Comparison of ENCODE assay signal across 1 fruit fly cellular context in genomic region chr2L:2585285-2585684, dm6.
TF ChIP-seq lines count a peak whose summit lies in the region.

Drp1 (minus strand) TSS chr2L:2585430.

TF ChIP-seq in whole organism, embryonic, 481 proteins besides CTCF, POLR2A, EP300 and RAD21 (continued from another document and continues in another):
- TF ChIP-seq MBD-R2 (GFP tag; IDR thresholded peaks at IDR 0.05; lab: Robert Waterston, UW) (peak; percentile 87), HLH4C (GFP tag; IDR thresholded peaks at IDR 0.05; lab: Robert Waterston, UW; ENCODE audit: partially characterized antibody) (peak; percentile 57), bab2 (GFP tag; optimal IDR thresholded peaks at IDR 0.05; lab: Kevin White, UChicago) (peak; percentile 63), ranshi (GFP tag; IDR thresholded peaks at IDR 0.05; lab: Robert Waterston, UW) (0 out of 2 replicates have a peak, but pooled peaks have one; percentile 49), D (optimal IDR thresholded peaks at IDR 0.05; lab: Kevin White, UChicago) (no peak), D (GFP tag; optimal IDR thresholded peaks at IDR 0.05; lab: Kevin White, UChicago) (no peak), CG4820 (GFP tag; optimal IDR thresholded peaks at IDR 0.05; lab: Kevin White, UChicago) (no peak), CG8290 (GFP tag; optimal IDR thresholded peaks at IDR 0.05; lab: Kevin White, UChicago) (peak; percentile 78), CG8290 (tag; optimal IDR thresholded peaks at IDR 0.05; lab: Kevin White, UChicago) (peak; percentile 54 to 89), sna (GFP tag; IDR thresholded peaks at IDR 0.05; lab: Robert Waterston, UW; ENCODE audit: partially characterized antibody) (peak; percentile 56; the same call in 1 of the 2 replicates), salm (tag; optimal IDR thresholded peaks at IDR 0.05; lab: Kevin White, UChicago) (no peak), Dip3 (GFP tag; optimal IDR thresholded peaks at IDR 0.05; lab: Kevin White, UChicago) (peak; percentile 63), CG4424 (GFP tag; optimal IDR thresholded peaks at IDR 0.05; lab: Kevin White, UChicago) (no peak), nom (GFP tag; optimal IDR thresholded peaks at IDR 0.05; lab: Kevin White, UChicago) (no peak), hkb (optimal IDR thresholded peaks at IDR 0.05; lab: Kevin White, UChicago) (peak; percentile 80), hkb (GFP tag; IDR thresholded peaks at IDR 0.05; lab: Robert Waterston, UW) (peak; percentile 31; the same call in 1 of the 2 replicates), CG32532 (GFP tag; IDR thresholded peaks at IDR 0.05; lab: Robert Waterston, UW) (peak; percentile 65), da (GFP tag; optimal IDR thresholded peaks at IDR 0.05; lab: Kevin White, UChicago) (peak; percentile 30), CG4328 (GFP tag; optimal IDR thresholded peaks at IDR 0.05; lab: Kevin White, UChicago) (no peak), cato (GFP tag; optimal IDR thresholded peaks at IDR 0.05; lab: Kevin White, UChicago; ENCODE audit: borderline replicate concordance) (no peak), Bdp1 (GFP tag; optimal IDR thresholded peaks at IDR 0.05; lab: Kevin White, UChicago) (peak; percentile 28), Nf-YB (GFP tag; optimal IDR thresholded peaks at IDR 0.05; lab: Kevin White, UChicago) (no peak), dati (GFP tag; IDR thresholded peaks at IDR 0.05; lab: Robert Waterston, UW) (0 out of 2 replicates have a peak, but pooled peaks have one; percentile 18), kah (GFP tag; optimal IDR thresholded peaks at IDR 0.05; lab: Kevin White, UChicago) (no peak), CG11247 (GFP tag; IDR thresholded peaks at IDR 0.05; lab: Robert Waterston, UW) (peak; percentile 74), CG9609 (GFP tag; optimal IDR thresholded peaks at IDR 0.05; lab: Kevin White, UChicago) (peak; percentile 63), pita (GFP tag; optimal IDR thresholded peaks at IDR 0.05; lab: Kevin White, UChicago) (no peak), Neu2 (GFP tag; optimal IDR thresholded peaks at IDR 0.05; lab: Kevin White, UChicago; ENCODE audit: borderline replicate concordance) (no peak), gcm2 (GFP tag; optimal IDR thresholded peaks at IDR 0.05; lab: Kevin White, UChicago) (no peak), btn (GFP tag; optimal IDR thresholded peaks at IDR 0.05; lab: Kevin White, UChicago) (no peak), CG9215 (GFP tag; IDR thresholded peaks at IDR 0.05; lab: Robert Waterston, UW) (no peak; the same call in 1 of the 2 replicates), CG12744 (GFP tag; optimal IDR thresholded peaks at IDR 0.05; lab: Kevin White, UChicago) (peak; percentile 43), CG34422 (GFP tag; IDR thresholded peaks at IDR 0.05; lab: Robert Waterston, UW) (peak; percentile 76), CG7987 (GFP tag; optimal IDR thresholded peaks at IDR 0.05; lab: Kevin White, UChicago) (peak; percentile 63), h (optimal IDR thresholded peaks at IDR 0.05; lab: Kevin White, UChicago) (no peak), CG4854 (GFP tag; optimal IDR thresholded peaks at IDR 0.05; lab: Kevin White, UChicago) (no peak), CrebB (tag; optimal IDR thresholded peaks at IDR 0.05; lab: Kevin White, UChicago) (no peak), vnd (GFP tag; IDR thresholded peaks at IDR 0.05; lab: Robert Waterston, UW; ENCODE audit: partially characterized antibody) (peak; percentile 56), CG6791 (GFP tag; IDR thresholded peaks at IDR 0.05; lab: Robert Waterston, UW; ENCODE audit: partially characterized antibody) (peak; percentile 80), crp (GFP tag; optimal IDR thresholded peaks at IDR 0.05; lab: Kevin White, UChicago) (peak in 1 of 2 experiments; percentile 71), Ets97D (GFP tag; optimal IDR thresholded peaks at IDR 0.05; lab: Kevin White, UChicago) (peak; percentile 87), CG4617 (GFP tag; optimal IDR thresholded peaks at IDR 0.05; lab: Kevin White, UChicago; ENCODE audit: borderline replicate concordance) (peak; percentile 65), onecut (GFP tag; IDR thresholded peaks at IDR 0.05; lab: Robert Waterston, UW) (peak; percentile 62), CG18011 (GFP tag; optimal IDR thresholded peaks at IDR 0.05; lab: Kevin White, UChicago) (peak; percentile 18), CG10959 (GFP tag; IDR thresholded peaks at IDR 0.05; lab: Robert Waterston, UW) (no peak), chn (GFP tag; optimal IDR thresholded peaks at IDR 0.05; lab: Kevin White, UChicago) (peak; percentile 53), sug (tag; optimal IDR thresholded peaks at IDR 0.05; lab: Kevin White, UChicago) (peak; percentile 41), nerfin-2 (GFP tag; IDR thresholded peaks at IDR 0.05; lab: Robert Waterston, UW; ENCODE audit: partially characterized antibody) (peak; percentile 64), Doc3 (GFP tag; IDR thresholded peaks at IDR 0.05; lab: Robert Waterston, UW; ENCODE audit: partially characterized antibody) (peak; percentile 39; the same call in 2 of the 3 replicates), CG1529 (GFP tag; optimal IDR thresholded peaks at IDR 0.05; lab: Kevin White, UChicago) (no peak), eyg (GFP tag; optimal IDR thresholded peaks at IDR 0.05; lab: Kevin White, UChicago) (no peak), tup (GFP tag; optimal IDR thresholded peaks at IDR 0.05; lab: Kevin White, UChicago) (no peak), jing (GFP tag; optimal IDR thresholded peaks at IDR 0.05; lab: Kevin White, UChicago) (no peak), CG17802 (tag; optimal IDR thresholded peaks at IDR 0.05; lab: Kevin White, UChicago) (peak; percentile 28), ac (GFP tag; optimal IDR thresholded peaks at IDR 0.05; lab: Kevin White, UChicago) (no peak), Ptx1 (GFP tag; IDR thresholded peaks at IDR 0.05; lab: Robert Waterston, UW) (peak; percentile 61), Blimp-1 (GFP tag; optimal IDR thresholded peaks at IDR 0.05; lab: Kevin White, UChicago) (no peak), ara (GFP tag; IDR thresholded peaks at IDR 0.05; lab: Robert Waterston, UW) (no peak; the same call in 1 of the 2 replicates), insv (GFP tag; optimal IDR thresholded peaks at IDR 0.05; lab: Kevin White, UChicago) (peak in 1 of 2 experiments; percentile 51), inv (GFP tag; IDR thresholded peaks at IDR 0.05; lab: Robert Waterston, UW; ENCODE audit: partially characterized antibody) (peak; percentile 57; the same call in 1 of the 2 replicates), klu (GFP tag; IDR thresholded peaks at IDR 0.05; lab: Robert Waterston, UW) (no peak), Fer3 (tag; optimal IDR thresholded peaks at IDR 0.05; lab: Kevin White, UChicago) (peak; percentile 33), Optix (GFP tag; IDR thresholded peaks at IDR 0.05; lab: Robert Waterston, UW) (0 out of 3 replicates have a peak, but pooled peaks have one; percentile 14), Med (GFP tag; lab: Kevin White, UChicago) (peak; percentile 96), Dll (GFP tag; IDR thresholded peaks at IDR 0.05; lab: Robert Waterston, UW; ENCODE audit: partially characterized antibody) (peak; percentile 59; the same call in 3 of the 4 replicates), lola (GFP tag; optimal IDR thresholded peaks at IDR 0.05; lab: Kevin White, UChicago) (no peak), ash1 (GFP tag; optimal IDR thresholded peaks at IDR 0.05; lab: Kevin White, UChicago) (no peak), CoRest (tag; optimal IDR thresholded peaks at IDR 0.05; lab: Kevin White, UChicago) (peak; percentile 52), jumu (GFP tag; optimal IDR thresholded peaks at IDR 0.05; lab: Kevin White, UChicago) (peak; percentile 75), prd (optimal IDR thresholded peaks at IDR 0.05; lab: Kevin White, UChicago) (no peak), prd (GFP tag; IDR thresholded peaks at IDR 0.05; lab: Robert Waterston, UW) (peak; percentile 60), CG10543 (GFP tag; optimal IDR thresholded peaks at IDR 0.05; lab: Kevin White, UChicago) (no peak), nmo (GFP tag; optimal IDR thresholded peaks at IDR 0.05; lab: Kevin White, UChicago) (peak; percentile 40), CG31441 (GFP tag; IDR thresholded peaks at IDR 0.05; lab: Robert Waterston, UW) (no peak; the same call in 1 of the 2 replicates), Hr51 (GFP tag; optimal IDR thresholded peaks at IDR 0.05; lab: Kevin White, UChicago) (peak in 1 of 2 experiments; percentile 44), ftz-f1 (GFP tag; optimal IDR thresholded peaks at IDR 0.05; lab: Kevin White, UChicago) (peak; percentile 45), sob (GFP tag; IDR thresholded peaks at IDR 0.05; lab: Robert Waterston, UW) (peak; percentile 81), gcm (GFP tag; optimal IDR thresholded peaks at IDR 0.05; lab: Kevin White, UChicago) (no peak), pfk (GFP tag; optimal IDR thresholded peaks at IDR 0.05; lab: Kevin White, UChicago) (peak; percentile 3), Ssrp (tag; optimal IDR thresholded peaks at IDR 0.05; lab: Kevin White, UChicago) (no peak), HHEX (GFP tag; optimal IDR thresholded peaks at IDR 0.05; lab: Kevin White, UChicago) (no peak), CG2202 (tag; optimal IDR thresholded peaks at IDR 0.05; lab: Kevin White, UChicago) (no peak), CG34376 (GFP tag; optimal IDR thresholded peaks at IDR 0.05; lab: Kevin White, UChicago) (no peak), grau (tag; optimal IDR thresholded peaks at IDR 0.05; lab: Kevin White, UChicago) (peak; percentile 37), fu2 (GFP tag; optimal IDR thresholded peaks at IDR 0.05; lab: Kevin White, UChicago) (peak; percentile 63), CG14014 (GFP tag; IDR thresholded peaks at IDR 0.05; lab: Robert Waterston, UW) (peak; percentile 47; the same call in 1 of the 2 replicates), CG1647 (GFP tag; optimal IDR thresholded peaks at IDR 0.05; lab: Kevin White, UChicago) (no peak), caup (GFP tag; optimal IDR thresholded peaks at IDR 0.05; lab: Kevin White, UChicago; ENCODE audit: severe bottlenecking) (peak; percentile 55), CG13624 (GFP tag; optimal IDR thresholded peaks at IDR 0.05; lab: Kevin White, UChicago) (peak; percentile 50), CG7786 (GFP tag; optimal IDR thresholded peaks at IDR 0.05; lab: Kevin White, UChicago) (peak; percentile 60), twi (tag; optimal IDR thresholded peaks at IDR 0.05; lab: Kevin White, UChicago) (no peak), Bteb2 (GFP tag; optimal IDR thresholded peaks at IDR 0.05; lab: Kevin White, UChicago) (no peak), CG11093 (GFP tag; IDR thresholded peaks at IDR 0.05; lab: Robert Waterston, UW) (no peak), Sox102F (GFP tag; optimal IDR thresholded peaks at IDR 0.05; lab: Kevin White, UChicago) (no peak), nau (GFP tag; optimal IDR thresholded peaks at IDR 0.05; lab: Kevin White, UChicago) (no peak), CG31224 (GFP tag; IDR thresholded peaks at IDR 0.05; lab: Robert Waterston, UW) (no peak), ham (GFP tag; IDR thresholded peaks at IDR 0.05; lab: Robert Waterston, UW) (no peak), crol (GFP tag; IDR thresholded peaks at IDR 0.05; lab: Robert Waterston, UW) (no peak), CG13287 (GFP tag; IDR thresholded peaks at IDR 0.05; lab: Robert Waterston, UW; ENCODE audit: partially characterized antibody) (peak; percentile 88), CG4404 (GFP tag; IDR thresholded peaks at IDR 0.05; lab: Robert Waterston, UW) (no peak), nerfin-1 (tag; optimal IDR thresholded peaks at IDR 0.05; lab: Kevin White, UChicago) (peak; percentile 39), C15 (GFP tag; IDR thresholded peaks at IDR 0.05; lab: Robert Waterston, UW) (no peak), psq (GFP tag; optimal IDR thresholded peaks at IDR 0.05; lab: Kevin White, UChicago) (no peak), CG15011 (GFP tag; optimal IDR thresholded peaks at IDR 0.05; lab: Kevin White, UChicago) (no peak), CG1603 (tag; optimal IDR thresholded peaks at IDR 0.05; lab: Kevin White, UChicago) (peak; percentile 90), CG1024 (GFP tag; IDR thresholded peaks at IDR 0.05; lab: Robert Waterston, UW) (no peak), Myb (GFP tag; optimal IDR thresholded peaks at IDR 0.05; lab: Kevin White, UChicago) (peak; percentile 66), Hr3 (GFP tag; optimal IDR thresholded peaks at IDR 0.05; lab: Kevin White, UChicago) (peak; percentile 47), CG3726 (GFP tag; IDR thresholded peaks at IDR 0.05; lab: Robert Waterston, UW) (no peak), CG8924 (tag; optimal IDR thresholded peaks at IDR 0.05; lab: Kevin White, UChicago) (no peak), CG7963 (GFP tag; IDR thresholded peaks at IDR 0.05; lab: Robert Waterston, UW; ENCODE audit: partially characterized antibody) (peak; percentile 57; the same call in 1 of the 3 replicates), lov (optimal IDR thresholded peaks at IDR 0.05; lab: Kevin White, UChicago) (no peak), lov (GFP tag; IDR thresholded peaks at IDR 0.05; lab: Robert Waterston, UW) (no peak), dmrt11E (tag; optimal IDR thresholded peaks at IDR 0.05; lab: Kevin White, UChicago) (peak; percentile 23), CG3838 (GFP tag; optimal IDR thresholded peaks at IDR 0.05; lab: Kevin White, UChicago) (no peak), CG1233 (GFP tag; optimal IDR thresholded peaks at IDR 0.05; lab: Kevin White, UChicago) (peak; percentile 6), CG3065 (GFP tag; optimal IDR thresholded peaks at IDR 0.05; lab: Kevin White, UChicago) (no peak), Dad (GFP tag; optimal IDR thresholded peaks at IDR 0.05; lab: Kevin White, UChicago) (peak; percentile 31), CG18619 (GFP tag; optimal IDR thresholded peaks at IDR 0.05; lab: Kevin White, UChicago) (peak; percentile 25), CG7928 (GFP tag; optimal IDR thresholded peaks at IDR 0.05; lab: Kevin White, UChicago) (peak; percentile 43), CG4282 (GFP tag; optimal IDR thresholded peaks at IDR 0.05; lab: Kevin White, UChicago) (peak; percentile 64), hth (optimal IDR thresholded peaks at IDR 0.05; lab: Kevin White, UChicago) (no peak), CG32767 (GFP tag; IDR thresholded peaks at IDR 0.05; lab: Robert Waterston, UW) (no peak), row (GFP tag; IDR thresholded peaks at IDR 0.05; lab: Robert Waterston, UW) (peak; percentile 37; the same call in 2 of the 3 replicates), gsb-n (tag; optimal IDR thresholded peaks at IDR 0.05; lab: Kevin White, UChicago) (no peak), Hr78 (GFP tag; optimal IDR thresholded peaks at IDR 0.05; lab: Kevin White, UChicago) (no peak), CG12219 (GFP tag; optimal IDR thresholded peaks at IDR 0.05; lab: Kevin White, UChicago) (no peak), CG30020 (tag; optimal IDR thresholded peaks at IDR 0.05; lab: Kevin White, UChicago) (no peak), CG5245 (GFP tag; optimal IDR thresholded peaks at IDR 0.05; lab: Kevin White, UChicago) (peak; percentile 14), bsh (GFP tag; optimal IDR thresholded peaks at IDR 0.05; lab: Kevin White, UChicago) (peak in 1 of 2 experiments; percentile 18)
